Fruit fly (Drosophila melanogaster) ovary, adult (tissue): ENCODE measurements around the gene MtnA.

Source experiments
- CG17801 ChIP-seq: fragments of 200-800 bp; optimal IDR thresholded peaks from 2 replicates; lab custom pipeline; 2019; ENCODE audit warnings: missing biosample characterization, mild to moderate bottlenecking, missing genetic modification characterization, moderate library complexity; ENCODE audit not compliant: partially characterized antibody

MtnA gene

DNA sequence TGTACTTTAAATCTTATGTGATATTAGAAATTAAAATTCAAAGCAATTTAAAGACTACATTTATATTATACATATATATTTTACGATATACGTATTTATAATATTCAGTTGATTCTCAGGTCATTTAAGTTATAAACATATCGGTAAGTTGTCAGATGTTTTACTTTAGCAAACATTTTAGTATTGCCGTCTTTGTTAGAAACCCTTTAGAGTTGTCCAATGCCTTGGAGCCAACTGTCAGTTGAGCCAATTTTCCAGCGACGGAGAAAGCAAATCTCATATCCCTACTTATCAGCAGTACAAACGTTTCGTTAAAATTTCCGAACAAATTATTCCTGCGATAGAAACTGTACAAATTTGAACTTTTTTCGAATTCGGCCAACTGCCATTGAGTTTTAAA lies 9.3 kb downstream of the MtnA start, which contains the start of gene topi:
Gene topi, plus strand, starts transcription at position 301 of the 400 bp plus-strand sequence.
- TF ChIP-seq CG17801 (GFP tag; lab: Kevin White, UChicago): no peak

DNA sequence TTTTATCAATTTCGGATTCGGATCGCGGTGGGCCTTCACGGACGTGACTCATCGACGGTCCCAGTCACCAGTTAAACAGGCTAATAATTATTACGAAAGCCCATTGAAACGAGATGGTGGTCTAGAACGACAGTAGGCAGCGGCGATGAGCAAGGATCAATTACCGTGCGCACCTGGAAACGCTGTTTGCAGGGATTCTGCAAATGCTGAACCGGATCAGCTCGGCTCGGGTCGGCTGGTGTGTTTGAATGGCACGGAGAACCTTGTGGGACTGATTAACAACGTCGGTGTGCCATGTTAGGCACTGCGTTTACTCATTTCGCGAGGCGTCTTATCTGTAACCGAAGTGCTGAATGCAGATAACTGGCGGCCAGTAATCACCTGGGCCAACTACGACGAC lies 10.0 kb downstream of the MtnA start, which contains the start of gene Whamy:
Gene Whamy, minus strand, starts transcription at position 273 of the 400 bp plus-strand sequence.
- TF ChIP-seq CG17801 (GFP tag; lab: Kevin White, UChicago): no peak

DNA sequence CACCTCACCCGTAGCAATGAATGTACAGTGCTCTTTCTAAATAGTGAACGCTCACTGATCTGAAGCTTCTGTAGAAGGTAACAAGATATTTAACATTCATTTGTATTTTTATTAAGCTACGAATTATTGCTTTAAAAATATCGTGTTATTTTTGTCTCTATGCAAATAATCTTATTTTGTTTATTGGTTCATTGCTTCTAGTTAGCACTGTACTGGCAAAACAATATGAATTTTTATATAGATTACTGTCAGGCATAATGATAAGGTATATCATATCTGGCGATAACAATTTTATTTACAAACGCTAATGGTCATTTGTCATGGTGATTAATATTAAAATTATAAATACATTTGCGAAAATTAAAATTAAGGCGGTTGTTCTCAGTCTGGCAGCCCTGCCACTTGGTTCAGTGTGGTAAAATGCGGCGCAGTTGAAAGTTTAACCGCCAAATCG lies 12.6 kb downstream of the MtnA start, which contains the start of gene CG9471:
Gene CG9471, minus strand, starts transcription at position 24 of the 454 bp plus-strand sequence.
- TF ChIP-seq CG17801 (GFP tag; lab: Kevin White, UChicago): peak; percentile 95

DNA sequence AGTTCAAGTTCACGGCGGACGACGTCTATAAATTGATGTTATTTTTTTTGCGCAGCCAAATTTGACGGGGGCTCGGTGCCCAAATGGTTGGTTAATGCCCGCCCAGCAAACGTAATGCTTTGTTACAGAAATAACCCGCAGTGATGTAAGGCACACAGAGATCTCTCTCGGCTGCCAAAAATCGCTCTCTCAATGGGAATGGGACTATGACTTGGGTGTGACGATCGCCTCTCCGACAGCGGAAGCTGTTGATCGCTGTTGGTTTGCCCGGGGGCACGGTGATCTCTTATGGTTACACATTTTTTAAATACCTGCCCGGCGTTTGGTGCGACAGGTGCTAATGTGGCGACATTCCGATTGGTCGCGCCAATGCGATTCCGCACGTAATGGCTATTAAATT lies 14.0 kb downstream of the MtnA start:
- TF ChIP-seq CG17801 (GFP tag; lab: Kevin White, UChicago): no peak

DNA sequence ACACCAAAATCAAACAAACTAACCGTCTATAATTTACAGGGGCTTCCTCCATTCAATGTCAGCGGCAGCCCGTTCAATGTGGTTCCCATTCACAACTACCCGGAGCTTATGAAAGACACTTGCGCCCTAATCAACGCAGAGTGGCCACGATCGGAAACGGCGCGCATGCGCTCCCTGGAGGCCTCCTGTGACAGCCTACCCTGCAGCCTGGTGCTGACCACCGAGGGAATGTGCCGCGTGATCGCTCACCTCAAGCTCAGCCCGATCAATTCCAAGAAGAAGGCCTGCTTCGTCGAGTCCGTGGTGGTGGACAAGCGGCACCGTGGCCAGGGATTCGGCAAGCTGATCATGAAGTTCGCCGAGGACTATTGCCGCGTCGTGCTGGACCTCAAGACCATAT lies 15.3 kb downstream of the MtnA start, which contains the start of gene MED6:
Gene MED6, minus strand, starts transcription at position 101 of the 400 bp plus-strand sequence.
- no peak for TF ChIP-seq CG17801 (GFP tag; lab: Kevin White, UChicago)

DNA sequence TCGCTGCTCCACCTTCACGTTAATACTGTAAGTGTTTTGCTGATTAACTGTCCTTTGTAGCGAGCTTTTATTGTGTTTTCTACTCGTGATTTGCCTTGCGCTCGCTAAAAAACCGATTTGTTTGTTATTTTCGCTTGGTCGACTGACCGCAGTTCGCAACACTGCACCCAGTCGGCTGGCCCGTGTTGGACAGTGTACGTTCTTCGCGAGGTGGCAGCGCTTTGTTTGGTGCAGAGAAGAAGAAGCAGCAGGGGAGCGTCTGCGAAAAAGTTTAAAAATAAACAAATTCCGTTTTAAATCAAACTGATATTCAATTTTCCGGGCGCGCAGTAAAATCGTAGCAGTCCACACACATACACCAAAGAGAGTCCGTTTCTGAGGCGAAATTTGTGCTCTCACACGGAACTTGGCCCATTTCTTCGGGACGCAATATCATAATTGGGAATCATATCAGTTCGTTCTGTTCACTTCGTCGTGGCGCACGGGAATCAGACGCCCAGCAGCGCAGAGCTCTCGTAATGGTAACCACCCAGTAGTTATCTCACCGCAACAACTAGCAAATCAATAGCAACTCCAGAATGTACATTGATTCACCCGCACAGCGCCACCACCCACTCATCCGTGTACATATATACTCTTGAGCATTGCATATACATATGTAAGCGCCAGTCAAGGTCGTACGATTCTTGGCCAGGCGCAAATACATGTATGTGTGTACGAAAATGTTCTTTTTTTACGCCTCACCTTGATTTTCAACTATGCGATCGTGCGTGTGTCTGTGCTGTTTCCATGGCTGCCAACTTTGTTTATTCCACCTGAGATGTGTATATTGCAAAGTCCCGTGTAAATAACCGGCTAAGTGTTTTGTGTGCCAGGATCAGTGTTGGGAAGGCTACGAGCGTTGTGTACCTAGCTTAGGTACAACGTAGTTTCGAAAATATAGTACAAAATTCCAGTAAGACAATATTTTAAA lies 16.3 kb downstream of the MtnA start, which contains the start of gene Naa80:
Gene Naa80, plus strand, starts transcription at position 215 of the 973 bp plus-strand sequence.
- TF ChIP-seq CG17801 (GFP tag; lab: Kevin White, UChicago): peak; percentile 29

DNA sequence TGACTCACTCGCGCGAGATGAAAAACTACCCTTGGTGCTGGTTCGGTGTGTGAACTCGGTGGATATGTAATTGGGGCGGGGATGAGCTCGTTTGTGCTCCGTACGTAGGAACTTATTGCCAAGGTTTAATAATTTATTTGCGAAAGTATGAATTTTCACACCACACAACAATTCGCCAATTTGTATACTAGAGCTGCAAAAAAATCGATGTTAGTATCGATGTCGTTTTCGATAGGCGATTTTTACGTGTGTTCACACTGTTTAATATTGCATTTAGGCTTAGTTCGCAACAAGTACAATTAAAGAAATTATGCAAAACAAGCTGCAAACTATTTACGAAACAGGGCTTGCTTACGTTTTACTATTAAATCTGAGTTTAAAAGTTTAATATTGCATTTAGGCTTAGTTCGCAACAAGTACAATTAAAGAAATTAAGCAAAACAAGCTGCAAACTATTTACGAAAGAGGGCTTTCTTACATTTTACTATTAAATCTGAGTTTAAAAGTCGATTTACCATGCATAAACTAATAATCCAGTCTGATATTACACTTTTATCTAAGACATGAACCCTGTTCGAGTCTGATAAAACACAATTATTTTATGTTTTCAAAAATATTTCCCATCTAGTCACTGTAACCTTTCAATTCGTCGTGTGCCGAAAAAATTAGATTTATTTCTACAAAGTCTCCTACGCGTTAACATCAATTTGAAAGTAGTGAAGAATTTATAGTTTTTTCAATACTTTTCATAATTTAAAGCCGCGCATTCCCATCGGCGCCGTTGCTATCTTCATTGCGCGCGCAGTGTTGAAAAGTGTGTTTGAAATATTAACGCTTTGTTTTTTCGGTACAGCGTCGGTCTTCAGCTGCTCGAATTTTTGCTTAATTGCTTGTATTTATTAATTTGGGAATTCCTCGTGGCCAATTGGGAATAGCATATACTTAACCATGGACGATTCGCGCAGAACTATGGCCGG lies 20.9 kb downstream of the MtnA start, which contains the start of the genes Snap24 and CG8478:
Gene Snap24, minus strand, starts transcription at position 196 of the 977 bp plus-strand sequence.
Gene CG8478, plus strand, starts transcription at position 696 of the 977 bp plus-strand sequence.
- no peak for TF ChIP-seq CG17801 (GFP tag; lab: Kevin White, UChicago)

DNA sequence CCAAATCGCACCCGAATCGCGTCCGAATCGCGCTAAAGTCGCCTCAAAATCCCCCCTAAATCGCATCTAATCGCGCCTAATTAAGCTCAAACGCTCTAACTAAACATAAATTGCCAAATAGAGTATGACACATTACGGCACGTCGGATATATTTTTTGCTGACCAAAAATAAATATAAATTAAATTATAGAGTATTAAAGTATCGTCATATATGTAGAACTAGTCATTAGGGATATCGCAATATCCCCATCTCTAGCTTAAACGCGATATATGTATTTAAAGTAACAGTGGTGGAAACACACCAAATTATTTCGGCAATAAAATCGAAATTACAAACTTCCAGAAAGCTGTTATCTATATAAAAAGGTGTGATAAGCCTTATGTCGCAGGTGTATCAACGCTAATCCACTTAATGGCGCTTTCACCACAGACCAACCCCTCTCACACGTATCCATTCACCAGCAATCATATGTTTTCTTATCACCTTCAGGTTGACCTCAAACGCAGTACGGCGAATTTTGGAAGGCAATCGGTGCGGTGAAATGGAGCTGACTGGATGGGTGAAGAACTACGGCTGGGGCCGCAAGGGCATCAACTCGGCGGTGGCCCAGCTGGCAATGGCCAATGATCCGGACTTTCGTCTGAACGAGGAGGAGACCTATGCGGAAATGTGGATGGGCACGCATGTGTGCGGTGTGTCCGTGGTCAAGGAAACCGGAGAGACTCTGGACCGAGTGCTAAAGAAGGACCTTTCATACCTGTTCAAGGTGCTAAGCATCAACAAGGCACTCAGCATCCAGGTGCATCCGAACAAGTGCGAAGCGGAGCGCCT lies 24.6 kb downstream of the MtnA start, which contains the start of gene Mpi:
Gene Mpi, plus strand, starts transcription at position 263 of the 832 bp plus-strand sequence.
- TF ChIP-seq CG17801 (GFP tag; lab: Kevin White, UChicago): peak; percentile 72

DNA sequence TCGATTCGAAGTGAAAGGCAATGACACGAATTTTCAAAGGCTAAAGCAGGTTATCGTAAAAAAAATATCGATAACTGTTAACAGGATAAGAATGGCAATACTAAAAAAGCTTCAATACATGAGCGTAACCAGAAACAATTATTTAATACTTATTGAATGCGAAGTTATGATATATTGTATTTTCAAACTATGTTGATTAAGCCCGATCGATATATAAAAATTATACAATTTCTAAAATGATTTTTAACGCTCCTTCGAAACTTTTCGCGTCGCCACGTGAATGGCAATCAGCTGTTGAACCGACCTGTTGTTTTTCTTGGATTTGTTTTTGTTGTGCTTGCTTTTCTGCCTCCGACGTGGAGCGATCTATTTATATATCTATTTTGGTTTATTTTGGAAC lies 28.0 kb downstream of the MtnA start, which contains the start of the genes Alg12 and Rpt3R:
Gene Alg12, plus strand, starts transcription at position 305 of the 400 bp plus-strand sequence.
Gene Rpt3R, minus strand, starts transcription at position 324 of the 400 bp plus-strand sequence.
- no peak for TF ChIP-seq CG17801 (GFP tag; lab: Kevin White, UChicago)

DNA sequence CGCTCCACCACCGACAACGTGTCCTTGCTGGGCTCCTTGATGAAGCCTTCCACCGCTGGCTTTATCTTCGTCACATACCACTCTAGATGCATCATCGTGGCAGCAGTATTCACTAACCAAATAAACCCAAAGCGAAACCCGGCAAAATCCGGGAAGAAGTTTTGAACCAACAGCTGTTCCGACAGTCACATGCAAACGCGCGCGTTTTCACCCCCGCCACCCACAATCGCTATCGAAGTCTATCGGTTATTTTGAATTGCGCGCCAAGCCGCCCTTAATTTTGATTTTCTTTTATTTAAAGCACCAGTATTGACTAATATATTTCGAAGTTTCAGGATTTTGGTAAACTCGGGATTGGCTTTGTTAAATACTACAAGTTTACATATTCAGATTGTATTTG lies 29.7 kb downstream of the MtnA start, which contains the start of gene Tti1:
Gene Tti1, minus strand, starts transcription at position 200 of the 400 bp plus-strand sequence.
- TF ChIP-seq CG17801 (GFP tag; lab: Kevin White, UChicago): no peak

DNA sequence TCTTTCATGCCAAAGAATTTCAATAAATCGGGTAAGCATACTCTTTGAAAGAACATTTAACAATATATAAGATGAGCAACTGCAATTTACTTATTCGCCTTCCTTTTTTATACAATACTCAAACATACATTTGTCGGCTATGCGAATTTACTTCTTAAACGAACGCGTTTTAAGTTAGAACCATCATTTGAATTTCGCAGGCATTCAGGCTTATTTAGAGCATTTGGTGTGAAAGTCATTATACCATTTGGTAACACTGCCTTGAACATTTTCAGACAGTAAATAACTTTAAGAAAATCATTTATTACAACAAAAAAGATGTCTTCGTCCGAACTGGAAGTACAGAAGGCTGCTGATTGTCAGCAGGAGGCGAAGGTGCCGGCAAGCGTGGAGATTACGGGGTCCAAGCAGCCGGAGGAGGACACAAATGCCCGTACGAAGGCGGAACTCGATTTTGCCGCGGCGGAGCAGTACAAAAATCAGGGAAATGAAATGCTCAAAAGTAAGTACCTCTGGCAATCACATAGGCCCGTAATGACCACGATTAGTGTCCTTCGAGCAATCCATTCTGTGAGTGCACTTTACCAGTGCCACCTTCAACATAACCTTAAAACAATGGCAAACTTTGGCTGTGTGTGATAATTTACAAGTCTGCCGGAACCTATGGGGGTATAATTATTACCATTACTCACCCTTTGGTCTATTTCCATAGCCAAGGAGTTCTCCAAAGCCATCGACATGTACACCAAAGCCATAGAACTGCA lies 36.1 kb downstream of the MtnA start:
- TF ChIP-seq CG17801 (GFP tag; lab: Kevin White, UChicago): no peak

DNA sequence ATGACTTTTGCATAAGTTTGCCTTT lies 36.5 kb downstream of the MtnA start, which contains the start of gene PpD3:
Gene PpD3, plus strand, starts transcription at position 1 of the 25 bp plus-strand sequence.
- no peak for TF ChIP-seq CG17801 (GFP tag; lab: Kevin White, UChicago)
